Fruit fly (Drosophila melanogaster) S2 (cell line): ENCODE results near the gene CG7857.

Source experiments
- CG8478 ChIP-seq: fragments of >200 bp; optimal IDR thresholded peaks from 2 replicates; lab custom pipeline; 2018
- CTCF ChIP-seq, 2 experiments: fragments of >200 bp; optimal IDR thresholded peaks; 2 replicates each; lab custom pipeline; 2018

DNA sequence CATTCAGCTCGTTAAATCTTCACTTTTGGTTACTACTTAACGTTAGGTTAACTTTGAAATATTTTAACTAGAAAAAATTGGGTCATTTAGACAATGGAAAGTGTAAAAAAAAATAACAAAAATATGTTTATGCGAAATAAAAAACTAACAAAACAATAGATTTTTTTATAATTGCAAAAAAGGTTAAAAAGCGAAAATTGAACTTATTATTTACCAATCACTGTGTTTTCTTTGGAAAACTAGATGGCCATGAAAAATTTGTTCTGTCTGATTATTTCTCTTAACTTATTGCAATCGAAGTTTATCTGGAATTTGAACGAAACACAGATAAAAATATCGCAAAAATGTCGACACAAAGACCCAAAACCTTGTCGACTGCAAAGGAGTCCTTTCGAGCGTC is 6.8 kb downstream of the CG7857 start, which contains the start of gene CG7276:
- no peak for TF ChIP-seq CTCF (optimal IDR thresholded peaks at IDR 0.05; lab: Kevin White, UChicago)
- TF ChIP-seq CG8478 (lab: Kevin White, UChicago), result no peak
